Fruit fly (Drosophila melanogaster) whole organism, pupa: ENCODE measurements around the gene CG43168.

Experiments
- CG12605 ChIP-seq: fragments of 200-800 bp; sonication (Bioruptor generic); IDR thresholded peaks from 2 replicates; pipeline ENCODE4 v1.3.6; 2022; ENCODE audit warnings: missing biosample characterization, missing genetic modification characterization
- CG15710 ChIP-seq: fragments of 200-800 bp; sonication (Bioruptor generic); optimal IDR thresholded peaks from 2 replicates; lab custom pipeline; 2018; ENCODE audit warnings: missing biosample characterization, mild to moderate bottlenecking, missing genetic modification characterization, moderate library complexity
- CG34367 ChIP-seq: fragments of 200-800 bp; sonication (Bioruptor generic); optimal IDR thresholded peaks from 2 replicates; lab custom pipeline; 2018; ENCODE audit warnings: missing biosample characterization, mild to moderate bottlenecking, missing genetic modification characterization
- D1 ChIP-seq: fragments of 200-800 bp; sonication (Bioruptor generic); optimal IDR thresholded peaks from 2 replicates; lab custom pipeline; 2018; ENCODE audit warnings: missing biosample characterization, mild to moderate bottlenecking, missing genetic modification characterization, moderate library complexity
- EcR ChIP-seq: fragments of 200-800 bp; sonication (Bioruptor generic); optimal IDR thresholded peaks from 3 replicates; lab custom pipeline; 2019; ENCODE audit warnings: missing biosample characterization, missing genetic modification characterization, mild to moderate bottlenecking, moderate library complexity, missing genetic modification reagents
- Ets98B ChIP-seq: fragments of 200-800 bp; sonication (Bioruptor generic); IDR thresholded peaks from 2 replicates; pipeline ENCODE4 v1.3.6; 2022; ENCODE audit warnings: missing biosample characterization, missing genetic modification characterization
- Pif1B ChIP-seq: fragments of 200-800 bp; sonication (Bioruptor generic); optimal IDR thresholded peaks from 3 replicates; lab custom pipeline; 2016; ENCODE audit warnings: missing biosample characterization, missing genetic modification characterization
- Snoo ChIP-seq: fragments of 200-800 bp; sonication (Bioruptor generic); optimal IDR thresholded peaks from 3 replicates; lab custom pipeline; 2017; ENCODE audit warnings: missing biosample characterization, mild to moderate bottlenecking, missing genetic modification characterization, inconsistent platforms
- fd96Ca ChIP-seq: fragments of 200-800 bp; sonication (Bioruptor generic); IDR thresholded peaks from 3 replicates; pipeline ENCODE4 v1.3.6; 2022; ENCODE audit warnings: missing biosample characterization, missing genetic modification characterization
- gl ChIP-seq: fragments of 200-800 bp; sonication (Bioruptor generic); optimal IDR thresholded peaks from 2 replicates; lab custom pipeline; 2018; ENCODE audit warnings: missing biosample characterization, mild to moderate bottlenecking, missing genetic modification characterization
- rn ChIP-seq: fragments of 200-800 bp; sonication (Bioruptor generic); IDR thresholded peaks from 2 replicates; pipeline ENCODE4 v1.3.6; 2022; ENCODE audit warnings: missing biosample characterization, missing genetic modification characterization

dm6 chr3L:6263470-6263869 lies 12.1 kb upstream of the CG43168 start:
- TF ChIP-seq CG34367 (tag; lab: Kevin White, UChicago) = no peak
- TF ChIP-seq CG15710 (tag; lab: Kevin White, UChicago) = no peak
- no peak for TF ChIP-seq gl (tag; lab: Kevin White, UChicago)
- TF ChIP-seq fd96Ca (GFP tag; lab: Robert Waterston, UW) = no peak
- TF ChIP-seq EcR (GFP tag; lab: Kevin White, UChicago) = no peak
- TF ChIP-seq rn (GFP tag; lab: Robert Waterston, UW) = no peak
- TF ChIP-seq Ets98B = no peak
- TF ChIP-seq D1 (tag; lab: Kevin White, UChicago) = no peak
- no peak for TF ChIP-seq CG12605 (GFP tag; lab: Robert Waterston, UW)
- no peak for TF ChIP-seq Snoo (tag; lab: Kevin White, UChicago)
- TF ChIP-seq Pif1B = no peak
